Worm (Caenorhabditis elegans): ENCODE measurements around the gene ugt-59.

The ugt-59 gene

DNA sequence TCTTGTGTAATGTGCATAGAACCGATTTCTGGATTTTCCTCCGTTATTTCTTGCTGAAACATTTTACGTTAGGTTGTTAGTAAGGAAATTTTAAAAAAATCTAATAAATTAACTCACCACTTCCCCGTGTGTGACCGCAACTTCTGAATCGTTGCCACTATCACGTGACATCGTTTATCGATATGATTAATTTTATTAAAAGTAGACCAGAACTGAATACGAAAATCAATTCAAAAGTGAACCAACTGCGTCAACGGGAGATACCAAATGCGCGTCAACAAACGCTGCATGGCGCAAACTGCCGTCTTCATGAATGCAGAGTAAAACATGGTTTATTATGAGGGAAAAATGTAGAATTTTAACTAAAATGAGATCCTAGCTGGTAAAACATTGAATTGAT lies 5.6 kb downstream of the ugt-59 start, which contains the start of gene sir-2.1 (continued):
- peak; percentile 66 for TF ChIP-seq mep-1 (tag; optimal IDR thresholded peaks at IDR 0.05)
- TF ChIP-seq nhr-12 (tag; optimal IDR thresholded peaks at IDR 0.05): no peak
- TF ChIP-seq mef-2 (tag; optimal IDR thresholded peaks at IDR 0.05): no peak
- TF ChIP-seq tbx-2 (tag; optimal IDR thresholded peaks at IDR 0.05): peak; percentile 68
- no peak for TF ChIP-seq nhr-84 (tag; optimal IDR thresholded peaks at IDR 0.05)
- TF ChIP-seq vab-15 (tag; optimal IDR thresholded peaks at IDR 0.05): no peak
- TF ChIP-seq elt-3 (tag; optimal IDR thresholded peaks at IDR 0.05): no peak
- no peak for TF ChIP-seq ceh-8 (GFP tag; optimal IDR thresholded peaks at IDR 0.05)
- peak; percentile 4 for TF ChIP-seq egl-13 (tag; optimal IDR thresholded peaks at IDR 0.05)
- no peak for TF ChIP-seq pqm-1 (tag; optimal IDR thresholded peaks at IDR 0.05)
- TF ChIP-seq hlh-17 (GFP tag; optimal IDR thresholded peaks at IDR 0.05; ENCODE audit: borderline replicate concordance): no peak
- TF ChIP-seq tlp-1 (tag; optimal IDR thresholded peaks at IDR 0.05): no peak
- TF ChIP-seq nhr-76 (tag; optimal IDR thresholded peaks at IDR 0.05): no peak
- no peak for TF ChIP-seq ceh-90 (tag; optimal IDR thresholded peaks at IDR 0.05)
- no peak for TF ChIP-seq mab-9 (GFP tag; IDR thresholded peaks at IDR 0.05)
- TF ChIP-seq ceh-82 (tag; optimal IDR thresholded peaks at IDR 0.05): peak; percentile 9 to 38 (median 19)
- TF ChIP-seq unc-62 (GFP tag; optimal IDR thresholded peaks at IDR 0.05): no peak
- peak; percentile 19 for TF ChIP-seq skn-1 (tag; optimal IDR thresholded peaks at IDR 0.05)
- no peak for TF ChIP-seq aly-2 (tag; optimal IDR thresholded peaks at IDR 0.05)
- peak; percentile 52 for TF ChIP-seq C16A3.4 (tag; optimal IDR thresholded peaks at IDR 0.05)
- TF ChIP-seq rnt-1 (tag; optimal IDR thresholded peaks at IDR 0.05): peak; percentile 48
- TF ChIP-seq sox-4 (tag; optimal IDR thresholded peaks at IDR 0.05): no peak
- TF ChIP-seq alr-1 (tag; optimal IDR thresholded peaks at IDR 0.05; ENCODE audit: borderline replicate concordance): no peak
- no peak for TF ChIP-seq ces-1 (GFP tag; optimal IDR thresholded peaks at IDR 0.05)
- TF ChIP-seq nhr-19 (GFP tag; conservative IDR thresholded peaks at IDR 0.05): peak; percentile 45
- TF ChIP-seq sptf-1 (tag; optimal IDR thresholded peaks at IDR 0.05): no peak
- TF ChIP-seq Y116A8C.19 (tag; optimal IDR thresholded peaks at IDR 0.05; ENCODE audit: borderline replicate concordance): no peak
- peak; percentile 36 to 66 (median 62) for TF ChIP-seq dpl-1 (GFP tag; optimal IDR thresholded peaks at IDR 0.05)
- TF ChIP-seq xbp-1 (tag; optimal IDR thresholded peaks at IDR 0.05): peak; percentile 68
- TF ChIP-seq fkh-4 (tag; optimal IDR thresholded peaks at IDR 0.05; ENCODE audit: borderline replicate concordance): no peak
- no peak for TF ChIP-seq irx-1 (tag; optimal IDR thresholded peaks at IDR 0.05)
- no peak for TF ChIP-seq C34B4.2 (tag; optimal IDR thresholded peaks at IDR 0.05)
- TF ChIP-seq fkh-10 (GFP tag; optimal IDR thresholded peaks at IDR 0.05): no peak
- TF ChIP-seq nhr-77 (tag; optimal IDR thresholded peaks at IDR 0.05): no peak
- TF ChIP-seq unc-86 (tag; optimal IDR thresholded peaks at IDR 0.05): peak; percentile 58
- peak; percentile 10 for TF ChIP-seq jun-1 (tag; optimal IDR thresholded peaks at IDR 0.05)
- TF ChIP-seq ztf-4 (tag; optimal IDR thresholded peaks at IDR 0.05): no peak
- no peak for TF ChIP-seq efl-3 (GFP tag; optimal IDR thresholded peaks at IDR 0.05)
- no peak for TF ChIP-seq nhr-11 (tag; optimal IDR thresholded peaks at IDR 0.05)
- no peak for TF ChIP-seq sup-37 (GFP tag; optimal IDR thresholded peaks at IDR 0.05)
- TF ChIP-seq elt-2 (tag; optimal IDR thresholded peaks at IDR 0.05): peak; percentile 44

DNA sequence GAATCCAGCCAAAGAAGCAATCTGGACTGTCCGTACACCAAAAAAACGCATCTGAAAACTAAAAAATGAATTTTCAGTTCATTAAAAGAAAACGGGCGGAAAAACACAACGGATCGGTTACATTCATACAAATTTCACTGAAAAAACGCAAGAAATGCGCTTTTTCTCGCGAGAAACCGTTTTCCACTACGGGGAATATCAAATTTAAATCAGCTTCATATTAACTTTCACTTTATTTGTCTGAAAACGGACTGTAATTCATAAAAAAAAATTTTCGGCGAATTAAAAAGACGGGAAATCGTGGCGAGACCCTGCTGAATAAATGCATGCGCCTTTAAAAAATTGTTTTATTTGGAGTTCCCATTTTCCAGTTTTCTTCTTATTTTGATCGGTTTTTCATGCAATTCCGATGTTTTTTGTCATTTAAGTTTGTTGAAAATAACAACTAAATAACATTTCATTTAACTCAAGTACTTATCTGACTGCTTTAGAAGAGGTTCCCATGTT lies 7.4 kb downstream of the ugt-59 start, which contains the start of gene pges-2:
Gene pges-2, minus strand, starts transcription at position 51 of the 507 bp plus-strand sequence.
- TF ChIP-seq nhr-47 (tag; optimal IDR thresholded peaks at IDR 0.05) (peak; percentile 23), efl-3 (GFP tag; optimal IDR thresholded peaks at IDR 0.05) (no peak), fkh-10 (GFP tag; optimal IDR thresholded peaks at IDR 0.05) (no peak), hpl-2 (GFP tag; optimal IDR thresholded peaks at IDR 0.05) (no peak), dpl-1 (GFP tag; optimal IDR thresholded peaks at IDR 0.05) (peak in 2 of 3 experiments; percentile 41 to 43), ama-1 (optimal IDR thresholded peaks at IDR 0.05) (no peak), ceh-90 (tag; optimal IDR thresholded peaks at IDR 0.05) (no peak), sptf-1 (tag; optimal IDR thresholded peaks at IDR 0.05) (no peak), nhr-20 (tag; optimal IDR thresholded peaks at IDR 0.05) (no peak), skn-1 (tag; optimal IDR thresholded peaks at IDR 0.05) (no peak), lsy-2 (tag; optimal IDR thresholded peaks at IDR 0.05) (peak; percentile 52 to 66), hlh-17 (GFP tag; optimal IDR thresholded peaks at IDR 0.05; ENCODE audit: borderline replicate concordance) (no peak), ceh-8 (GFP tag; optimal IDR thresholded peaks at IDR 0.05) (no peak), aly-2 (tag; optimal IDR thresholded peaks at IDR 0.05) (no peak), ztf-11 (tag; optimal IDR thresholded peaks at IDR 0.05) (no peak), Y116A8C.19 (tag; optimal IDR thresholded peaks at IDR 0.05; ENCODE audit: borderline replicate concordance) (no peak), nhr-85 (tag) (no peak), pag-3 (tag; optimal IDR thresholded peaks at IDR 0.05; ENCODE audit: borderline replicate concordance, insufficient read depth) (no peak), sox-4 (tag; optimal IDR thresholded peaks at IDR 0.05) (no peak), C34B4.2 (tag; optimal IDR thresholded peaks at IDR 0.05) (no peak), C16A3.4 (tag; optimal IDR thresholded peaks at IDR 0.05) (no peak), snpc-4 (tag; optimal IDR thresholded peaks at IDR 0.05) (no peak), xbp-1 (tag; optimal IDR thresholded peaks at IDR 0.05) (peak; percentile 38), egl-13 (tag; optimal IDR thresholded peaks at IDR 0.05) (no peak), hlh-4 (tag; optimal IDR thresholded peaks at IDR 0.05) (no peak), nhr-84 (tag; optimal IDR thresholded peaks at IDR 0.05) (no peak)
